Fruit fly (Drosophila melanogaster): Measurements from ENCODE around the gene Spn77Ba.

Gene Spn77Ba

DNA sequence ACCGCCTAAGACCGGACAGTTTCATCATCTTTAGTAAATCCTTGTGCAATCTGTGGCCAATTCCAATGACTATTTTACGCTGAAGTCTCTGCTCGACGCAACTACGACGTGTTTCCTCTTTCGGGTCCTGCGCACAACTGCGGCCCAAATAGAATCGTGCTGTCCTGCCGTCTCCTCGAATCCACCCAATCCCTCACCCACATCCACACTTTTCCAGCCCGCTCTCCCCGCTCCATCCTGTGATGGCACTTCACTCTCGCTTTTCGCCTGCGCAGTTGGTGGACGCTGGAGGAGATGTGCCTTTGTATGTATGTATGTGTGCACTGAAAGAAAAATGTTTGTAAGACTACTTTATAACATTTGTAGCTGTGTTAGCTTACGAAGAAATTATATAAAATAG is 10.8 kb upstream of the Spn77Ba start, which contains the start of gene CG32225:
Gene CG32225 (minus strand): TSS at position 142 of the 400 bp plus-strand sequence.
- no peak for TF ChIP-seq ind (GFP tag; optimal IDR thresholded peaks at IDR 0.05)
- no peak for TF ChIP-seq CG8478 (optimal IDR thresholded peaks at IDR 0.05)
- TF ChIP-seq Sox102F (GFP tag; optimal IDR thresholded peaks at IDR 0.05) = no peak
- peak; percentile 92 for TF ChIP-seq crol (GFP tag; IDR thresholded peaks at IDR 0.05)
- no peak for TF ChIP-seq CG8290 (GFP tag; optimal IDR thresholded peaks at IDR 0.05)
- TF ChIP-seq CG8290 (tag; optimal IDR thresholded peaks at IDR 0.05) = peak in 1 of 2 experiments; percentile 24
- no peak for TF ChIP-seq bbx (GFP tag; IDR thresholded peaks at IDR 0.05; ENCODE audit: partially characterized antibody)
- peak; percentile 53 for TF ChIP-seq zf30C (GFP tag; optimal IDR thresholded peaks at IDR 0.05)
- no peak for TF ChIP-seq CG7786 (GFP tag; optimal IDR thresholded peaks at IDR 0.05)
- no peak for TF ChIP-seq lbe (GFP tag; optimal IDR thresholded peaks at IDR 0.05)
- TF ChIP-seq Deaf1 (tag; optimal IDR thresholded peaks at IDR 0.05) = peak; percentile 62
- TF ChIP-seq onecut (GFP tag; IDR thresholded peaks at IDR 0.05) = peak; percentile 44; the same call in 1 of the 2 replicates
- no peak for TF ChIP-seq CG7556 (GFP tag; optimal IDR thresholded peaks at IDR 0.05)
- peak; percentile 49; the same call in 1 of the 3 replicates for TF ChIP-seq row (GFP tag; IDR thresholded peaks at IDR 0.05)
- TF ChIP-seq CG15479 (GFP tag; optimal IDR thresholded peaks at IDR 0.05) = no peak
- TF ChIP-seq pho (GFP tag; optimal IDR thresholded peaks at IDR 0.05) = no peak
- TF ChIP-seq CG2120 (GFP tag; optimal IDR thresholded peaks at IDR 0.05) = peak; percentile 8
- TF ChIP-seq gfzf (GFP tag; optimal IDR thresholded peaks at IDR 0.05) = no peak
- TF ChIP-seq crc (GFP tag; optimal IDR thresholded peaks at IDR 0.05) = no peak
- no peak for TF ChIP-seq insv (GFP tag; optimal IDR thresholded peaks at IDR 0.05)
- TF ChIP-seq nom (GFP tag; optimal IDR thresholded peaks at IDR 0.05) = peak; percentile 15
- TF ChIP-seq seq (GFP tag; IDR thresholded peaks at IDR 0.05) = 0 out of 2 replicates have a peak, but pooled peaks have one; percentile 10
- TF ChIP-seq Fer2 (tag; optimal IDR thresholded peaks at IDR 0.05) = no peak
- TF ChIP-seq CG33557 (GFP tag; optimal IDR thresholded peaks at IDR 0.05) = no peak
- TF ChIP-seq lab (GFP tag; optimal IDR thresholded peaks at IDR 0.05) = peak; percentile 37
- TF ChIP-seq h (optimal IDR thresholded peaks at IDR 0.05) = no peak
- peak; percentile 4 for TF ChIP-seq Med (GFP tag)
- peak; percentile 99 for TF ChIP-seq ewg (GFP tag; optimal IDR thresholded peaks at IDR 0.05)
- TF ChIP-seq Max (GFP tag; optimal IDR thresholded peaks at IDR 0.05) = no peak
- TF ChIP-seq Nf-YC (tag; optimal IDR thresholded peaks at IDR 0.05) = peak; percentile 3
- TF ChIP-seq CG7839 (tag; optimal IDR thresholded peaks at IDR 0.05) = no peak
- TF ChIP-seq NC2β (GFP tag; optimal IDR thresholded peaks at IDR 0.05) = no peak
- TF ChIP-seq crp (GFP tag; optimal IDR thresholded peaks at IDR 0.05) = no peak
- peak; percentile 31; the same call in 1 of the 3 replicates for TF ChIP-seq CG34422 (GFP tag; IDR thresholded peaks at IDR 0.05)
- 0 out of 2 replicates have a peak, but pooled peaks have one; percentile 42 for TF ChIP-seq CG42726 (GFP tag; IDR thresholded peaks at IDR 0.05; ENCODE audit: partially characterized antibody)
- TF ChIP-seq CG9817 (tag; optimal IDR thresholded peaks at IDR 0.05) = no peak
- no peak for TF ChIP-seq HLHmδ (GFP tag; optimal IDR thresholded peaks at IDR 0.05)
- 0 out of 2 replicates have a peak, but pooled peaks have one; percentile 22 for TF ChIP-seq CG32767 (GFP tag; IDR thresholded peaks at IDR 0.05)
- TF ChIP-seq CG2889 (GFP tag; IDR thresholded peaks at IDR 0.05) = no peak

DNA sequence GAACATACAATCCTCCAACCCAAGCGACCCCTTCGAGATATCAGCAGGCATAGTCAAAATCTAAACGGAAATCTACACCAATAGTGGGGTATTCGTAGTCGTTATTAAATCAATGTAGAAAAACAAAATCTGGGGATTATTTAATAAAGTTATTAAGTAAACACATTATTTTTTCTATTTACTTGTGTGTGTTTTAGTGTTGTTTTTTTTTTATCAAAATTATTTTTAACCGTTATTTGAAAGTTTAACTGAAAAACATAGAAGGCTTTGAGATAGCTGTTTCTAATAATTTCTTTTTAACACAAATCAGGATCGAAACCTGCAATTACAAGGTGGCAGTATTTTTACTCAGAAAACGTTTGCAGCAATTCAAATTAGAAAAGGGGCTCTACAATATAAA is 7.6 kb upstream of the Spn77Ba start, which contains the start of gene polo:
Gene polo (plus strand): TSS at position 301 of the 400 bp plus-strand sequence.
- TF ChIP-seq seq (GFP tag; IDR thresholded peaks at IDR 0.05) = no peak
- TF ChIP-seq Eip74EF (GFP tag; optimal IDR thresholded peaks at IDR 0.05) = no peak
- no peak for TF ChIP-seq CG17912 (GFP tag; optimal IDR thresholded peaks at IDR 0.05)
- no peak for TF ChIP-seq CG8944 (GFP tag; optimal IDR thresholded peaks at IDR 0.05)
- no peak for TF ChIP-seq Bdp1 (GFP tag; optimal IDR thresholded peaks at IDR 0.05)
- TF ChIP-seq Hr3 (GFP tag; optimal IDR thresholded peaks at IDR 0.05) = no peak
- TF ChIP-seq CG17359 (tag; optimal IDR thresholded peaks at IDR 0.05) = no peak
- TF ChIP-seq scrt (GFP tag; optimal IDR thresholded peaks at IDR 0.05) = no peak
- TF ChIP-seq ara (GFP tag; IDR thresholded peaks at IDR 0.05) = no peak
- no peak for TF ChIP-seq CG2199 (GFP tag; IDR thresholded peaks at IDR 0.05)
- TF ChIP-seq unpg (GFP tag; optimal IDR thresholded peaks at IDR 0.05) = no peak
- no peak for TF ChIP-seq trh (GFP tag; optimal IDR thresholded peaks at IDR 0.05)
- TF ChIP-seq Dek (tag; optimal IDR thresholded peaks at IDR 0.05) = no peak
- TF ChIP-seq pros (GFP tag; optimal IDR thresholded peaks at IDR 0.05) = no peak
- no peak for TF ChIP-seq CG9797 (GFP tag; optimal IDR thresholded peaks at IDR 0.05)
